Worm (Caenorhabditis elegans): ENCODE data around the gene F16B3.3.

DNA sequence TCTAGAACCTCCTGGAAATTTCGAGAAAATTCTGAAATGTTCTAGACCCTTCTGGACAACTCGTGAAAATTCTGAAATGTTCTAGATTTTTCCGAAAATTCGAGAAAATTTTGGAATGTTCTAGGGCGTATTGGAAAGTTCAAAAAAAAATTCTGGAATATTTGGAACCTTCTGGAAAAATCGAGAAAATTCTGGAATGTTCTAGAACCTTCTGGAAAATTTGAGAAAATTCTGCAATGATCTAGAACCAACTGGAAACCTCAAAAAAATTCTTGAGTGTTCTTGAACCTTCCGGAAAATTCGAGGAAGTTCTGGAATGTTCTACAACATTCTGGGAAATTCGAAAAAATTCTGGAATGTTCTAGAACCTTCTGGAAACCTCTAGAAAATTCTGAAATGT, 34.6 kb upstream of the F16B3.3 start:
- TF ChIP-seq tbx-37 (GFP tag; conservative IDR thresholded peaks at IDR 0.05) (no peak), B0310.2 (tag; optimal IDR thresholded peaks at IDR 0.05) (no peak), ceh-36 (tag; optimal IDR thresholded peaks at IDR 0.05) (no peak), aly-1 (tag; optimal IDR thresholded peaks at IDR 0.05) (no peak), ama-1 (optimal IDR thresholded peaks at IDR 0.05) (no peak), flt-1 (GFP tag; IDR thresholded peaks at IDR 0.05) (no peak), tra-4 (tag; optimal IDR thresholded peaks at IDR 0.05) (no peak), pes-1 (GFP tag; IDR thresholded peaks at IDR 0.05) (no peak), hmg-4 (GFP tag; optimal IDR thresholded peaks at IDR 0.05) (no peak), ceh-13 (GFP tag; optimal IDR thresholded peaks at IDR 0.05) (no peak)

Data from whole organism, early embryonic.